Fruit fly (Drosophila melanogaster) whole organism, embryonic: ENCODE data around the gene bmm.
A peak's percentile ranks its signal among the peaks of the same experiment; 100 is the strongest.

ENCODE experiments used
- CG11085 ChIP-seq: fragments of 200-800 bp; sonication (Bioruptor generic); IDR thresholded peaks from 2 replicates; pipeline ENCODE4 v1.3.6; 2022; ENCODE audit warnings: missing biosample characterization, missing genetic modification characterization
- CG11456 ChIP-seq: fragments of 200-800 bp; sonication (Bioruptor generic); IDR thresholded peaks from 3 replicates; pipeline ENCODE4 v1.3.6; 2022; ENCODE audit warnings: missing biosample characterization, missing genetic modification characterization
- CG11560 ChIP-seq: fragments of 200-800 bp; sonication (Bioruptor generic); IDR thresholded peaks from 3 replicates; pipeline ENCODE4 v1.3.6; 2022; ENCODE audit warnings: missing biosample characterization, missing genetic modification characterization
- CG1233 ChIP-seq: fragments of 200-800 bp; sonication (Bioruptor generic); optimal IDR thresholded peaks from 4 replicates; lab custom pipeline; 2018; ENCODE audit warnings: missing biosample characterization, mild to moderate bottlenecking, missing genetic modification characterization
- CG13424 ChIP-seq: fragments of 200-800 bp; sonication (Bioruptor generic); optimal IDR thresholded peaks from 2 replicates; lab custom pipeline; 2019; ENCODE audit warnings: missing biosample characterization, mild to moderate bottlenecking, missing genetic modification characterization, moderate library complexity
- CG13624 ChIP-seq: fragments of 200-800 bp; sonication (Bioruptor generic); optimal IDR thresholded peaks from 2 replicates; lab custom pipeline; 2016; ENCODE audit warnings: missing biosample characterization, missing genetic modification characterization
- CG14860 ChIP-seq: fragments of 200-800 bp; sonication (Bioruptor generic); IDR thresholded peaks from 3 replicates; pipeline ENCODE4 v1.3.6; 2022; ENCODE audit warnings: missing biosample characterization, missing genetic modification characterization; ENCODE audit not compliant: partially characterized antibody
- CG15601 ChIP-seq: fragments of 200-800 bp; sonication (Bioruptor generic); optimal IDR thresholded peaks from 3 replicates; lab custom pipeline; 2019; ENCODE audit warnings: missing biosample characterization, mild to moderate bottlenecking, missing genetic modification characterization, moderate library complexity
- CG16863 ChIP-seq: fragments of 200-800 bp; sonication (Bioruptor generic); optimal IDR thresholded peaks from 3 replicates; lab custom pipeline; 2016; ENCODE audit warnings: missing biosample characterization, missing genetic modification characterization
- CG1832 ChIP-seq: fragments of 200-800 bp; sonication (Bioruptor generic); optimal IDR thresholded peaks from 2 replicates; lab custom pipeline; 2017; ENCODE audit warnings: missing biosample characterization, mild to moderate bottlenecking, missing genetic modification characterization, inconsistent platforms
- CG18619 ChIP-seq: fragments of 200-800 bp; sonication (Bioruptor generic); optimal IDR thresholded peaks from 3 replicates; lab custom pipeline; 2017; ENCODE audit warnings: missing biosample characterization, mild to moderate bottlenecking, missing genetic modification characterization
- CG2120 ChIP-seq: fragments of 200-800 bp; sonication (Bioruptor generic); optimal IDR thresholded peaks from 3 replicates; lab custom pipeline; 2016; ENCODE audit warnings: missing biosample characterization, missing genetic modification characterization
- CG2889 ChIP-seq: fragments of 200-800 bp; sonication (Bioruptor generic); IDR thresholded peaks from 3 replicates; pipeline ENCODE4 v1.3.6; 2022; ENCODE audit warnings: missing biosample characterization, missing genetic modification characterization
- CG32767 ChIP-seq: fragments of 200-800 bp; sonication (Bioruptor generic); IDR thresholded peaks from 2 replicates; pipeline ENCODE4 v1.3.6; 2022; ENCODE audit warnings: missing biosample characterization, missing genetic modification characterization
- CG42726 ChIP-seq: fragments of 200-800 bp; sonication (Bioruptor generic); IDR thresholded peaks from 2 replicates; pipeline ENCODE4 v1.3.6; 2022; ENCODE audit warnings: missing biosample characterization, missing genetic modification characterization; ENCODE audit not compliant: partially characterized antibody
- CG8359 ChIP-seq: fragments of 200-800 bp; sonication (Bioruptor generic); optimal IDR thresholded peaks from 2 replicates; lab custom pipeline; 2017; ENCODE audit warnings: missing biosample characterization, mild to moderate bottlenecking, missing genetic modification characterization, borderline replicate concordance
- CG8388 ChIP-seq: fragments of 200-800 bp; sonication (Bioruptor generic); optimal IDR thresholded peaks from 2 replicates; lab custom pipeline; 2019; ENCODE audit warnings: missing biosample characterization, mild to moderate bottlenecking, missing genetic modification characterization, moderate library complexity
- CG9215 ChIP-seq: fragments of 200-800 bp; sonication (Bioruptor generic); IDR thresholded peaks from 2 replicates; pipeline ENCODE4 v1.3.6; 2022; ENCODE audit warnings: missing biosample characterization, missing genetic modification characterization
- CG9817 ChIP-seq: fragments of 200-800 bp; sonication (Bioruptor generic); optimal IDR thresholded peaks from 2 replicates; lab custom pipeline; 2018; ENCODE audit warnings: missing biosample characterization, mild to moderate bottlenecking, missing genetic modification characterization, moderate library complexity
- CG9932 ChIP-seq: fragments of 200-800 bp; sonication (Bioruptor generic); IDR thresholded peaks from 2 replicates; pipeline ENCODE4 v1.3.6; 2022; ENCODE audit warnings: missing biosample characterization, missing genetic modification characterization
- D ChIP-seq, 2 experiments: fragments of 200-800 bp in 1 of 2; fragments of >200 bp in 1 of 2; sonication (Bioruptor generic) in 1 of 2; optimal IDR thresholded peaks; 2 replicates in 1 of 2; 3 replicates in 1 of 2; lab custom pipeline; 2017; ENCODE audit warnings: mild to moderate bottlenecking in 1 of 2, missing biosample characterization in 1 of 2, missing genetic modification characterization in 1 of 2, missing genetic modification reagents in 1 of 2
- Dref ChIP-seq: fragments of 200-800 bp; sonication (Bioruptor generic); IDR thresholded peaks from 2 replicates; pipeline ENCODE4 v1.3.6; 2022; ENCODE audit warnings: missing biosample characterization, missing genetic modification characterization
- E2f2 ChIP-seq: fragments of 200-800 bp; sonication (Bioruptor generic); IDR thresholded peaks from 2 replicates; pipeline ENCODE4 v1.3.6; 2022; ENCODE audit warnings: missing biosample characterization, missing genetic modification characterization
- Fer1 ChIP-seq: fragments of 200-800 bp; sonication (Bioruptor generic); optimal IDR thresholded peaks from 2 replicates; lab custom pipeline; 2017; ENCODE audit warnings: missing biosample characterization, mild to moderate bottlenecking, missing genetic modification characterization
- Gug ChIP-seq: fragments of 200-800 bp; sonication (Bioruptor generic); IDR thresholded peaks from 4 replicates; pipeline ENCODE4 v1.3.6; 2022; ENCODE audit warnings: missing biosample characterization, missing genetic modification characterization
- Hey ChIP-seq: fragments of 200-800 bp; sonication (Bioruptor generic); optimal IDR thresholded peaks from 3 replicates; lab custom pipeline; 2018; ENCODE audit warnings: missing biosample characterization, mild to moderate bottlenecking, missing genetic modification characterization
- Meics ChIP-seq: fragments of 200-800 bp; sonication (Bioruptor generic); optimal IDR thresholded peaks from 2 replicates; lab custom pipeline; 2017; ENCODE audit warnings: missing biosample characterization, mild to moderate bottlenecking, missing genetic modification characterization
- Mrtf ChIP-seq: fragments of 200-800 bp; sonication (Bioruptor generic); IDR thresholded peaks from 3 replicates; pipeline ENCODE4 v1.3.6; 2022; ENCODE audit warnings: missing biosample characterization, missing genetic modification characterization
- NC2α ChIP-seq: fragments of 200-800 bp; sonication (Bioruptor generic); optimal IDR thresholded peaks from 2 replicates; lab custom pipeline; 2016; ENCODE audit warnings: missing biosample characterization, missing genetic modification characterization
- NK7.1 ChIP-seq: fragments of 200-800 bp; sonication (Bioruptor generic); optimal IDR thresholded peaks from 3 replicates; lab custom pipeline; 2016; ENCODE audit warnings: missing biosample characterization, missing genetic modification characterization
- ato ChIP-seq: fragments of 200-800 bp; sonication (Bioruptor generic); IDR thresholded peaks from 2 replicates; pipeline ENCODE4 v1.3.6; 2022; ENCODE audit warnings: missing biosample characterization, missing genetic modification characterization; ENCODE audit not compliant: partially characterized antibody
- az2 ChIP-seq: fragments of 200-800 bp; sonication (Bioruptor generic); optimal IDR thresholded peaks from 3 replicates; lab custom pipeline; 2016; ENCODE audit warnings: missing biosample characterization, missing genetic modification characterization
- bbx ChIP-seq: fragments of 200-800 bp; sonication (Bioruptor generic); IDR thresholded peaks from 2 replicates; pipeline ENCODE4 v1.3.6; 2022; ENCODE audit warnings: missing biosample characterization, missing genetic modification characterization; ENCODE audit not compliant: partially characterized antibody
- cas ChIP-seq: fragments of 200-800 bp; sonication (Bioruptor generic); IDR thresholded peaks from 2 replicates; pipeline ENCODE4 v1.3.6; 2022; ENCODE audit warnings: missing biosample characterization, missing genetic modification characterization
- cato ChIP-seq: fragments of 200-800 bp; sonication (Bioruptor generic); optimal IDR thresholded peaks from 2 replicates; lab custom pipeline; 2016; ENCODE audit warnings: missing biosample characterization, missing genetic modification characterization, borderline replicate concordance
- chif ChIP-seq, 2 experiments: fragments of 200-800 bp; sonication (Bioruptor generic); optimal IDR thresholded peaks; 3 replicates each; lab custom pipeline; 2016; ENCODE audit warnings: missing biosample characterization in 2 of 2, missing genetic modification characterization in 2 of 2
- ci ChIP-seq: fragments of 200-800 bp; sonication (Bioruptor generic); IDR thresholded peaks from 3 replicates; pipeline ENCODE4 v1.3.6; 2022; ENCODE audit warnings: missing biosample characterization, missing genetic modification characterization
- ems ChIP-seq: fragments of 200-800 bp; sonication (Bioruptor generic); optimal IDR thresholded peaks from 3 replicates; lab custom pipeline; 2016; ENCODE audit warnings: missing biosample characterization, missing genetic modification characterization
- fd96Cb ChIP-seq: fragments of 200-800 bp; sonication (Bioruptor generic); optimal IDR thresholded peaks from 2 replicates; lab custom pipeline; 2018; ENCODE audit warnings: missing biosample characterization, mild to moderate bottlenecking, missing genetic modification characterization, moderate library complexity
- gcm ChIP-seq: fragments of 200-800 bp; sonication (Bioruptor generic); optimal IDR thresholded peaks from 2 replicates; lab custom pipeline; 2019; ENCODE audit warnings: missing biosample characterization, mild to moderate bottlenecking, missing genetic modification characterization, moderate library complexity
- gem ChIP-seq: fragments of 200-800 bp; sonication (Bioruptor generic); optimal IDR thresholded peaks from 2 replicates; lab custom pipeline; 2019; ENCODE audit warnings: missing biosample characterization, mild to moderate bottlenecking, missing genetic modification characterization, moderate library complexity
- jumu ChIP-seq: fragments of 200-800 bp; sonication (Bioruptor generic); optimal IDR thresholded peaks from 3 replicates; lab custom pipeline; 2016; ENCODE audit warnings: missing biosample characterization, missing genetic modification characterization
- nau ChIP-seq: fragments of 200-800 bp; sonication (Bioruptor generic); optimal IDR thresholded peaks from 3 replicates; lab custom pipeline; 2017; ENCODE audit warnings: missing biosample characterization, mild to moderate bottlenecking, missing genetic modification characterization, missing genetic modification reagents
- oc ChIP-seq: fragments of 200-800 bp; sonication (Bioruptor generic); optimal IDR thresholded peaks from 2 replicates; lab custom pipeline; 2018; ENCODE audit warnings: missing biosample characterization, mild to moderate bottlenecking, missing genetic modification characterization, moderate library complexity
- odd ChIP-seq: fragments of 200-800 bp; sonication (Bioruptor generic); optimal IDR thresholded peaks from 2 replicates; lab custom pipeline; 2017; ENCODE audit warnings: missing biosample characterization, mild to moderate bottlenecking, missing genetic modification characterization
- p53 ChIP-seq: fragments of 200-800 bp; sonication (Bioruptor generic); optimal IDR thresholded peaks from 2 replicates; lab custom pipeline; 2016; ENCODE audit warnings: missing biosample characterization, missing genetic modification characterization
- pnt ChIP-seq: fragments of 200-800 bp; sonication (Bioruptor generic); optimal IDR thresholded peaks from 3 replicates; lab custom pipeline; 2016; ENCODE audit warnings: missing biosample characterization, missing genetic modification characterization
- sob ChIP-seq: fragments of 200-800 bp; sonication (Bioruptor generic); IDR thresholded peaks from 2 replicates; pipeline ENCODE4 v1.3.6; 2022; ENCODE audit warnings: missing biosample characterization, missing genetic modification characterization
- twi ChIP-seq: fragments of 200-800 bp; optimal IDR thresholded peaks from 2 replicates; lab custom pipeline; 2019; ENCODE audit warnings: missing biosample characterization, mild to moderate bottlenecking, missing genetic modification characterization, moderate library complexity

The bmm gene

dm6 chr3L:14784949-14785408 is 1.2 kb downstream of the bmm start (continued):
- TF ChIP-seq CG11085 (GFP tag; lab: Robert Waterston, UW) (peak; percentile 67; the same call in 1 of the 2 replicates), CG14860 (no peak), NK7.1 (GFP tag; lab: Kevin White, UChicago) (peak; percentile 87), CG9817 (tag; lab: Kevin White, UChicago) (peak; percentile 93), Dref (no peak), CG2120 (GFP tag; lab: Kevin White, UChicago) (peak; percentile 96), E2f2 (GFP tag; lab: Robert Waterston, UW) (peak; percentile 74), az2 (peak; percentile 96), CG2889 (peak; percentile 78; the same call in 2 of the 3 replicates), ems (GFP tag; lab: Kevin White, UChicago) (peak; percentile 93), CG13624 (GFP tag; lab: Kevin White, UChicago) (peak; percentile 96), Fer1 (GFP tag; lab: Kevin White, UChicago) (peak; percentile 97), nau (GFP tag; lab: Kevin White, UChicago) (peak; percentile 98), p53 (GFP tag; lab: Kevin White, UChicago) (peak; percentile 50), D (optimal IDR thresholded peaks at IDR 0.05; lab: Kevin White, UChicago) (no peak), D (GFP tag; optimal IDR thresholded peaks at IDR 0.05; lab: Kevin White, UChicago) (peak; percentile 98), Meics (GFP tag; lab: Kevin White, UChicago) (peak; percentile 98), CG11560 (peak; percentile 81), CG11456 (GFP tag; lab: Robert Waterston, UW) (peak; percentile 86; the same call in 2 of the 3 replicates), Hey (tag; lab: Kevin White, UChicago) (peak; percentile 72), Mrtf (peak; percentile 86; the same call in 2 of the 3 replicates), oc (tag; lab: Kevin White, UChicago) (peak; percentile 91), CG8359 (peak; percentile 92), CG16863 (GFP tag; lab: Kevin White, UChicago) (peak; percentile 94), CG1832 (GFP tag; lab: Kevin White, UChicago) (no peak), gem (tag; lab: Kevin White, UChicago) (peak; percentile 98), CG13424 (tag; lab: Kevin White, UChicago) (peak; percentile 98), NC2α (peak; percentile 91), CG9932 (GFP tag; lab: Robert Waterston, UW) (peak; percentile 89), CG15601 (tag; lab: Kevin White, UChicago) (peak; percentile 96), cas (GFP tag; lab: Robert Waterston, UW) (peak; percentile 60), chif (GFP tag; optimal IDR thresholded peaks at IDR 0.05; lab: Kevin White, UChicago) (peak; percentile 91 to 96), ato (GFP tag; lab: Robert Waterston, UW) (no peak), bbx (GFP tag; lab: Robert Waterston, UW) (no peak), CG18619 (GFP tag; lab: Kevin White, UChicago) (peak; percentile 98), twi (tag; lab: Kevin White, UChicago) (peak; percentile 94), sob (GFP tag; lab: Robert Waterston, UW) (peak; percentile 90), CG8388 (peak; percentile 96), fd96Cb (tag; lab: Kevin White, UChicago) (peak; percentile 98), pnt (GFP tag; lab: Kevin White, UChicago) (peak; percentile 90), Gug (peak; percentile 75), CG1233 (peak; percentile 97), gcm (GFP tag; lab: Kevin White, UChicago) (peak; percentile 98), cato (GFP tag; lab: Kevin White, UChicago) (peak; percentile 94), CG9215 (GFP tag; lab: Robert Waterston, UW) (peak; percentile 89), odd (GFP tag; lab: Kevin White, UChicago) (peak; percentile 98), CG32767 (GFP tag; lab: Robert Waterston, UW) (peak; percentile 95), ci (GFP tag; lab: Robert Waterston, UW) (peak; percentile 91), jumu (peak; percentile 88), CG42726 (GFP tag; lab: Robert Waterston, UW) (no peak)
